Worm (Caenorhabditis elegans) whole organism, young adult: Measurements from ENCODE around the gene Y36E3A.2.

Source experiments
- B0336.3 ChIP-seq: fragments of 200-800 bp; sonication (Bioruptor generic); IDR thresholded peaks from 2 replicates; pipeline ENCODE4 v1.3.6; 2022; ENCODE audit warnings: missing genetic modification characterization, missing compliant biosample characterization
- D2030.7 ChIP-seq: fragments of 200-800 bp; sonication (Bioruptor generic); IDR thresholded peaks from 2 replicates; pipeline ENCODE4 v1.3.6; 2022; ENCODE audit warnings: missing genetic modification reagents, missing genetic modification characterization, missing compliant biosample characterization
- F10E7.11 ChIP-seq: sonication (generic microtip); optimal IDR thresholded peaks from 2 replicates; lab custom pipeline; 2017; ENCODE audit warnings: mild to moderate bottlenecking, missing genetic modification characterization, moderate library complexity, missing compliant biosample characterization
- F23B12.7 ChIP-seq: sonication (generic microtip); optimal IDR thresholded peaks from 2 replicates; lab custom pipeline; 2017; ENCODE audit warnings: missing genetic modification characterization, mild to moderate bottlenecking, missing compliant biosample characterization, antibody characterized with exemption, moderate library complexity; ENCODE audit not compliant: insufficient read depth
- F37B4.10 ChIP-seq: fragments of 200-800 bp; sonication (Bioruptor generic); IDR thresholded peaks from 2 replicates; pipeline ENCODE4 v1.3.6; 2022; ENCODE audit warnings: missing genetic modification characterization, missing compliant biosample characterization
- K11D2.4 ChIP-seq: fragments of 200-800 bp; sonication (Bioruptor generic); IDR thresholded peaks from 2 replicates; pipeline ENCODE4 v1.3.6; 2022; ENCODE audit warnings: missing genetic modification reagents, missing genetic modification characterization, missing compliant biosample characterization
- K12H6.12 ChIP-seq: fragments of 200-800 bp; sonication (Bioruptor generic); optimal IDR thresholded peaks from 2 replicates; lab custom pipeline; 2018; ENCODE audit warnings: mild to moderate bottlenecking, missing genetic modification characterization, missing compliant biosample characterization
- T07F8.4 ChIP-seq: sonication (generic microtip); optimal IDR thresholded peaks from 2 replicates; lab custom pipeline; 2016; ENCODE audit warnings: mild to moderate bottlenecking, missing genetic modification characterization, moderate library complexity, missing compliant biosample characterization
- T26A5.8 ChIP-seq: sonication (generic microtip); optimal IDR thresholded peaks from 2 replicates; lab custom pipeline; 2016; ENCODE audit warnings: missing genetic modification characterization, missing compliant biosample characterization
- Y53F4B.3 ChIP-seq: fragments of 200-800 bp; sonication (Bioruptor generic); IDR thresholded peaks from 2 replicates; pipeline ENCODE4 v1.3.6; 2022; ENCODE audit warnings: missing genetic modification reagents, missing genetic modification characterization, missing compliant biosample characterization
- atf-7 ChIP-seq: sonication (generic microtip); optimal IDR thresholded peaks from 2 replicates; lab custom pipeline; 2017; ENCODE audit warnings: mild to moderate bottlenecking, missing genetic modification characterization, missing compliant biosample characterization
- attf-5 ChIP-seq: fragments of 200-800 bp; sonication (Bioruptor generic); optimal IDR thresholded peaks from 2 replicates; lab custom pipeline; 2018; ENCODE audit warnings: mild to moderate bottlenecking, missing genetic modification characterization, missing compliant biosample characterization
- attf-6 ChIP-seq: fragments of 200-800 bp; sonication (Bioruptor generic); IDR thresholded peaks from 2 replicates; pipeline ENCODE4 v1.3.6; 2022; ENCODE audit warnings: missing genetic modification reagents, missing genetic modification characterization, missing compliant biosample characterization
- bed-2 ChIP-seq: fragments of 200-800 bp; sonication (Bioruptor generic); IDR thresholded peaks from 2 replicates; pipeline ENCODE4 v1.3.6; 2022; ENCODE audit warnings: missing genetic modification reagents, missing genetic modification characterization, missing compliant biosample characterization
- cebp-1 ChIP-seq, 2 experiments: fragments of 200-800 bp in 1 of 2; sonication (Bioruptor generic) in 1 of 2; sonication (generic microtip) in 1 of 2; IDR thresholded peaks in 1 of 2; optimal IDR thresholded peaks in 1 of 2; 2 replicates each; pipeline versions ENCODE4 v1.3.6 to Lab custom; 2017 to 2022; ENCODE audit warnings: missing compliant biosample characterization in 2 of 2, missing genetic modification characterization in 2 of 2, mild to moderate bottlenecking in 1 of 2, missing genetic modification reagents in 1 of 2, moderate library complexity in 1 of 2
- ceh-40 ChIP-seq: fragments of 200-800 bp; sonication (Bioruptor generic); IDR thresholded peaks from 2 replicates; pipeline ENCODE4 v1.3.6; 2022; ENCODE audit warnings: missing genetic modification characterization, missing compliant biosample characterization
- dpff-1 ChIP-seq: sonication (generic microtip); optimal IDR thresholded peaks from 2 replicates; lab custom pipeline; 2017; ENCODE audit warnings: mild to moderate bottlenecking, missing genetic modification characterization, missing compliant biosample characterization
- egl-18 ChIP-seq: fragments of 200-800 bp; sonication (Bioruptor generic); IDR thresholded peaks from 2 replicates; pipeline ENCODE4 v1.3.6; 2022; ENCODE audit warnings: missing genetic modification reagents, missing genetic modification characterization, missing compliant biosample characterization
- him-1 ChIP-seq: sonication (generic microtip); optimal IDR thresholded peaks from 2 replicates; lab custom pipeline; 2016; ENCODE audit warnings: missing genotype, missing genetic modification reagents, missing genetic modification characterization, missing compliant biosample characterization
- hlh-12 ChIP-seq: sonication (generic microtip); optimal IDR thresholded peaks from 2 replicates; lab custom pipeline; 2016; ENCODE audit warnings: missing genetic modification characterization, missing compliant biosample characterization
- hlh-26 ChIP-seq: fragments of 200-800 bp; sonication (Bioruptor generic); conservative IDR thresholded peaks from 2 replicates; pipeline ENCODE4 v1.3.6; 2022; ENCODE audit warnings: missing genetic modification reagents, missing genetic modification characterization, missing compliant biosample characterization
- hmg-1.2 ChIP-seq: fragments of 200-800 bp; sonication (Bioruptor generic); IDR thresholded peaks from 2 replicates; pipeline ENCODE4 v1.3.6; 2022; ENCODE audit warnings: missing genetic modification reagents, missing genetic modification characterization, missing compliant biosample characterization
- let-526 ChIP-seq: fragments of 200-800 bp; sonication (Bioruptor generic); IDR thresholded peaks from 2 replicates; pipeline ENCODE4 v1.3.6; 2022; ENCODE audit warnings: missing genetic modification reagents, missing genetic modification characterization, missing compliant biosample characterization
- madf-3 ChIP-seq: fragments of 200-800 bp; sonication (Bioruptor generic); IDR thresholded peaks from 2 replicates; pipeline ENCODE4 v1.3.6; 2022; ENCODE audit warnings: missing genetic modification reagents, missing genetic modification characterization, missing compliant biosample characterization
- mcd-1 ChIP-seq: fragments of 200-800 bp; sonication (Bioruptor generic); IDR thresholded peaks from 2 replicates; pipeline ENCODE4 v1.3.6; 2022; ENCODE audit warnings: missing genetic modification reagents, missing genetic modification characterization, missing compliant biosample characterization
- mes-4 ChIP-seq: sonication (generic microtip); optimal IDR thresholded peaks from 2 replicates; lab custom pipeline; 2016; ENCODE audit warnings: missing genotype, missing genetic modification characterization, missing compliant biosample characterization
- mxl-1 ChIP-seq: sonication (generic microtip); optimal IDR thresholded peaks from 2 replicates; lab custom pipeline; 2016; ENCODE audit warnings: missing genetic modification characterization, missing compliant biosample characterization
- nfyb-1 ChIP-seq: fragments of 200-800 bp; sonication (Bioruptor generic); IDR thresholded peaks from 2 replicates; pipeline ENCODE4 v1.3.6; 2022; ENCODE audit warnings: missing genetic modification reagents, missing genetic modification characterization, missing compliant biosample characterization
- nhr-80 ChIP-seq: sonication (generic microtip); optimal IDR thresholded peaks from 2 replicates; lab custom pipeline; 2016; ENCODE audit warnings: missing genetic modification characterization, missing compliant biosample characterization
- rec-8 ChIP-seq, 2 experiments: sonication (generic microtip); optimal IDR thresholded peaks; 2 replicates each; lab custom pipeline; 2016; ENCODE audit warnings: mild to moderate bottlenecking in 2 of 2, missing genetic modification characterization in 2 of 2, missing genetic modification reagents in 2 of 2, missing genotype in 2 of 2, missing biosample characterization in 1 of 2, missing compliant biosample characterization in 1 of 2, moderate library complexity in 1 of 2
- sdz-38 ChIP-seq: sonication (generic microtip); optimal IDR thresholded peaks from 2 replicates; lab custom pipeline; 2016; ENCODE audit warnings: missing genotype, missing genetic modification characterization, missing compliant biosample characterization
- snpc-4 ChIP-seq, 5 experiments: fragments of 150-350 bp in 1 of 5; sonication (generic microtip) in 4 of 5; optimal IDR thresholded peaks; 2 replicates each; lab custom pipeline; 2014 to 2018; ENCODE audit warnings: missing genetic modification characterization in 5 of 5, missing biosample characterization in 3 of 5, antibody characterized with exemption in 2 of 5, mild to moderate bottlenecking in 2 of 5, missing compliant biosample characterization in 2 of 5, missing genotype in 2 of 5, moderate library complexity in 2 of 5, missing genetic modification reagents in 1 of 5
- unc-62 ChIP-seq: fragments of 150-350 bp; optimal IDR thresholded peaks from 2 replicates; lab custom pipeline; 2014; ENCODE audit warnings: missing biosample characterization, missing genetic modification reagents, missing genetic modification characterization
- zim-3 ChIP-seq: sonication (generic microtip); optimal IDR thresholded peaks from 2 replicates; lab custom pipeline; 2017; ENCODE audit warnings: mild to moderate bottlenecking, missing genetic modification characterization, moderate library complexity, missing compliant biosample characterization
- ztf-28 ChIP-seq: fragments of 200-800 bp; sonication (Bioruptor generic); IDR thresholded peaks from 2 replicates; pipeline ENCODE4 v1.3.6; 2022; ENCODE audit warnings: missing genetic modification reagents, missing genetic modification characterization, missing compliant biosample characterization

The Y36E3A.2 gene

DNA sequence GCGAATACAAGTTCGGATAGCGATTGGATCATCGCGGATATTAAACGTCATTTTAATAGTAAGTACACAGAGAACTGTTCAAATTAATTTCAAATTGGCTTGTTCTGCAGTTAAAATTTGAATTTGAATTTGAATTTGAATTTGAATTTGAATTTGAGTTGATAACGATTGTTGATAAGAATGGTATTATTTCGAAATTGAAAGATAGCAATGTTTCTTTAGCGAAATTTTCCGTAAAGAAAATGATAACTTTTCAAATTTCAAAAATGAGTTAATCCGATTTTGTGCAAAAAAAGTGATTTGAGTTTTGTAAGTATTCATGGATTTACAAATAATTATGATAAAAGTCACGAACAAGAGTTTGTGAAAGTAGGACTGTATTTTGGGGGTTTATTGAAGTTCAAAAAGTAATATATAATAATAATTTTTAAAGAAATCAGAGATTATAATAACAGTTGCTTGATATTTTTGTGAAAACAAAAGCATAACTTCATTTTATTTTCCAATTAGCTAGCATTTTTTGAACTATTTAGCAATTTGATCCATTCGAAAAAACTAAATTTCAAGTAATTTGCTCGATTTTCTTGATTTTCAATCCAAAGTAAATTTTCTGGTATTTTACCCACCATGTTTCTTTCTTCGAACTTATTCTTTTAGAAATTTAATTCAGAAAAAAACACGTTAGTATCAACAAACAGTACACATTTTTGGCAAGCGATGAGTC, at the start of gene Y36E3A.2:
Y36E3A.2 (plus strand) TSS at position 674 of the 724 bp plus-strand sequence.
- TF ChIP-seq nhr-80 (peak; percentile 9), mxl-1 (tag; lab: Kevin White, UChicago) (no peak)

DNA sequence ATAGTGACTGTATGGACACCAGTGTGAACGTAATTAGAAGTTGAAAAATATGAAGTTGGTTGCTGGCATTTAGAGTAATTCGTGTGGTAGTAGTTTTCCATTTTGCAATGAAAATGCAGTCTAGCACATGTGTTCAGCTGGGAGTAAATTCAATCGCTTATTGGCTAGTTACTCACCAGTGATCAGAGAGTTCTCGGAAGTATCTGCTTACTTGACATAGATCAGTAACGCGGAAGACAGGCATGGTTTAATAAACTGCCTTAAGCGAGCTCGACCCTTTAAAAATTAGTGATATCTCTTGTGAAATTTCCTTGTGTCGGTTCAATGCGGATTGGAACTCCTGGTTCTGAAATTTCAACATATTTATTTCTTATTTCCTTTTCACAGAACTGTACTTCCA, 49.6 kb upstream of the Y36E3A.2 start, which contains the start of gene srh-52:
srh-52 (minus strand) TSS at position 101 of the 400 bp plus-strand sequence.
- TF ChIP-seq mes-4 (tag; lab: Kevin White, UChicago) (no peak), D2030.7 (GFP tag; lab: Robert Waterston, UW) (no peak), zim-3 (tag; lab: Kevin White, UChicago) (no peak), madf-3 (GFP tag; lab: Robert Waterston, UW) (no peak), mcd-1 (no peak), him-1 (tag; lab: Kevin White, UChicago) (no peak), let-526 (no peak), K11D2.4 (no peak), F10E7.11 (no peak), T26A5.8 (tag; lab: Kevin White, UChicago) (no peak), bed-2 (no peak), K12H6.12 (tag; lab: Kevin White, UChicago) (no peak), hmg-1.2 (GFP tag; lab: Robert Waterston, UW) (no peak), T07F8.4 (tag; lab: Kevin White, UChicago) (no peak), ceh-40 (GFP tag; lab: Robert Waterston, UW) (no peak)

DNA sequence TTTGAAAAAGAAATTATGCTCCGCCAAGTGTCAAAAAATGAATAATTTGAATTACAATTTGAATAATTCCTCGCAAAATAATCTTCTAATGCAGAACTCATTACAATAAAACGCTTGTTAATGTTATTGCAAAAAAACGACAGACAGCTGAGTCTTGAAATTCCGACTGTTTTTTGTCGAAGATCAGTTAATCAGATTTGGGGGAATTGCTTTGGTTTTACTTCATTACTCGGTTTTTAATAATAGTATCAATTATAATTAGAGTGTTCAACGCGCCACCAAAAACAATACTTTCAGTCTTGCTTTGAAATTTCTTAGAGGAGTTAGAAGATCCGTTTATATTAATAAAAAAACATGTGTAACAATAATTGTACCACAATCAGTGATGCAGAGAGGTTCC, 47.9 kb upstream of the Y36E3A.2 start, which contains the start of gene srh-122:
srh-122 (minus strand) TSS at position 101 of the 400 bp plus-strand sequence.
- TF ChIP-seq attf-6 (GFP tag; lab: Robert Waterston, UW): no peak
- no peak for TF ChIP-seq dpff-1 (tag; lab: Kevin White, UChicago)
- TF ChIP-seq rec-8 (tag; optimal IDR thresholded peaks at IDR 0.05; lab: Kevin White, UChicago): no peak
- TF ChIP-seq sdz-38 (tag; lab: Kevin White, UChicago): no peak
- no peak for TF ChIP-seq atf-7 (tag; lab: Kevin White, UChicago)
- no peak for TF ChIP-seq ztf-28 (GFP tag; lab: Robert Waterston, UW)
- TF ChIP-seq F37B4.10 (GFP tag; lab: Robert Waterston, UW): no peak
- no peak for TF ChIP-seq nfyb-1
- TF ChIP-seq hlh-26 (GFP tag; lab: Robert Waterston, UW): no peak
- TF ChIP-seq zim-3 (tag; lab: Kevin White, UChicago): no peak
- TF ChIP-seq Y53F4B.3 (GFP tag; lab: Robert Waterston, UW): no peak
- TF ChIP-seq F23B12.7 (tag; lab: Kevin White, UChicago): no peak
- no peak for TF ChIP-seq hlh-12 (tag; lab: Kevin White, UChicago)
- no peak for TF ChIP-seq unc-62
- TF ChIP-seq snpc-4 (GFP tag; optimal IDR thresholded peaks at IDR 0.05; lab: Kevin White, UChicago): no peak
- TF ChIP-seq snpc-4 (tag; optimal IDR thresholded peaks at IDR 0.05; lab: Kevin White, UChicago): no peak
- no peak for TF ChIP-seq attf-5 (GFP tag; lab: Kevin White, UChicago)
- TF ChIP-seq egl-18: no peak
- TF ChIP-seq cebp-1 (GFP tag; IDR thresholded peaks at IDR 0.05; lab: Robert Waterston, UW): no peak
- TF ChIP-seq cebp-1 (tag; optimal IDR thresholded peaks at IDR 0.05; lab: Kevin White, UChicago): no peak
- TF ChIP-seq B0336.3 (GFP tag; lab: Robert Waterston, UW): no peak
